Fruit fly (Drosophila melanogaster) whole organism: Measurements from ENCODE around the gene Dus4.

Experiments used
- CG8478 ChIP-seq: fragments of >200 bp; optimal IDR thresholded peaks from 2 replicates; lab custom pipeline; 2018; ENCODE audit warnings: inconsistent platforms
- usp ChIP-seq: fragments of >200 bp; optimal IDR thresholded peaks from 2 replicates; lab custom pipeline; 2017; ENCODE audit warnings: missing biosample characterization, missing genetic modification characterization, mixed read lengths

DNA sequence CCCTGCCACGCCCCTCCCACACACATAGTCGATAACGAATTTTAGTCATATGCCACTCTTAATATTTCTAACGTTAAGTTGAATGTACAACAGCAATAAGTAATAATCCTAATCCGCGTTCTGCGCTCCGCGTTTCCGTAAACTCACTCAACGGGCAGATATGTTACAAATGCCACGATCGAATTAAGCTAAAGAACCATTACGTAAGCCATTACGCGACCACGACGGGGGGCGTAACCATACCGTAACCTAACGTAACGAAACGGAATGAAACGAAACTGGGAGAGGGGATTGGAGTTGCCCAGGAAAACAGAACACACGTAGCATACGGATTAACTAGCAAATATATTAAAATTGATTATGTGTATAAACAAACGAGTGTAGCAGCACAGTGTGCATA, 5.3 kb upstream of the Dus4 start:
- TF ChIP-seq usp (GFP tag; lab: Kevin White, UChicago) (no peak), CG8478 (lab: Kevin White, UChicago) (no peak)
